Worm (Caenorhabditis elegans) whole organism, mixed stage, embryonic: Measurements from ENCODE around the gene K05F6.8.

Source experiments
- elt-3 ChIP-seq: fragments of 150-350 bp; optimal IDR thresholded peaks from 2 replicates; lab custom pipeline; 2014; ENCODE audit warnings: missing biosample characterization, missing genetic modification characterization
- lin-13 ChIP-seq: fragments of 150-350 bp; optimal IDR thresholded peaks from 2 replicates; lab custom pipeline; 2014; ENCODE audit warnings: missing biosample characterization, missing genetic modification characterization
- mab-5 ChIP-seq: fragments of 150-350 bp; optimal IDR thresholded peaks from 2 replicates; lab custom pipeline; 2014; ENCODE audit warnings: missing biosample characterization, missing genetic modification characterization
- tbx-8 ChIP-seq: fragments of 200-800 bp; sonication (Bioruptor generic); optimal IDR thresholded peaks from 2 replicates; lab custom pipeline; 2018; ENCODE audit warnings: mild to moderate bottlenecking, missing genetic modification characterization, moderate library complexity, missing compliant biosample characterization
- ztf-11 ChIP-seq: fragments of 150-350 bp; optimal IDR thresholded peaks from 2 replicates; lab custom pipeline; 2014; ENCODE audit warnings: missing biosample characterization, missing genetic modification characterization

DNA sequence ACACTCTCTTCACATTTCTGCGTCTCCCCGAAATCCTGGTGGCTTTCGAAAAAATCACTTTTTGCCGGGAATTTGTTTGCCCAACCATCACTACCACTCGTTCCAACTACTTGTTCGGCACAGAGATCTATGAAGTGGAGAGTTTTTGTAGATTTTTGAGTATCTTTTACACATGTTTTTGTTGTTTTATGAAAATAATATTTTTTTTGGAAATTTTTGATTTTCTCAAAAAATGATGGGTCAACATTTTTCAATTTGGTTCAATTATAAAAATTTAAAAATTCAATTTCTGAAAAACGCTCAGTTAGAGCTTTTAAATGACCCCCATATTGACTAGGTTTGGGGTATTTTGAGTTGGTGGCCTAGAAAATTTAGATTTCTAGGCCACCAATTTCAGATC is 42.0 kb downstream of the K05F6.8 start, which contains the start of gene Y51H7BR.7:
- TF ChIP-seq ztf-11 (tag; lab: Kevin White, UChicago) (no peak), mab-5 (tag; lab: Kevin White, UChicago) (no peak), lin-13 (no peak), elt-3 (tag; lab: Kevin White, UChicago) (no peak), tbx-8 (GFP tag; lab: Kevin White, UChicago) (no peak)
